Worm (Caenorhabditis elegans): ENCODE measurements around the gene snu-66.

The snu-66 gene

ce11 chrV:7522279-7522678, 53.2 kb downstream of the snu-66 start, which contains the start of gene C54F6.15:
TSS of gene C54F6.15 (minus strand) at chrV:7522379.
- TF ChIP-seq mdl-1 (tag; optimal IDR thresholded peaks at IDR 0.05) (no peak), ama-1 (optimal IDR thresholded peaks at IDR 0.05) (no peak), hlh-11 (tag; optimal IDR thresholded peaks at IDR 0.05) (no peak), nhr-111 (GFP tag; optimal IDR thresholded peaks at IDR 0.05) (no peak), mxl-2 (GFP tag; conservative IDR thresholded peaks at IDR 0.05) (no peak), lsy-2 (tag; optimal IDR thresholded peaks at IDR 0.05) (no peak), ctbp-1 (GFP tag; IDR thresholded peaks at IDR 0.05) (no peak), unc-130 (GFP tag; optimal IDR thresholded peaks at IDR 0.05) (no peak), lim-7 (GFP tag; IDR thresholded peaks at IDR 0.05) (no peak), lin-38 (GFP tag; IDR thresholded peaks at IDR 0.05) (no peak), sdz-12 (GFP tag; optimal IDR thresholded peaks at IDR 0.05) (no peak), R02D3.7 (tag; optimal IDR thresholded peaks at IDR 0.05) (no peak), F37D6.2 (tag; optimal IDR thresholded peaks at IDR 0.05) (no peak), fkh-10 (GFP tag; optimal IDR thresholded peaks at IDR 0.05) (no peak), ceh-62 (tag; optimal IDR thresholded peaks at IDR 0.05) (no peak), php-3 (GFP tag; IDR thresholded peaks at IDR 0.05) (no peak), madf-5 (GFP tag; IDR thresholded peaks at IDR 0.05) (no peak), zip-2 (tag; optimal IDR thresholded peaks at IDR 0.05) (no peak)

Measured in whole organism, L4 larva.